Worm (Caenorhabditis elegans): ENCODE measurements around the gene sqv-2.
A peak's percentile ranks its signal among the peaks of the same experiment; 100 is the strongest.

Gene sqv-2

ce11 chrII:2920234-2920633, 26.0 kb upstream of the sqv-2 start:
- TF ChIP-seq nhr-28 (tag; optimal IDR thresholded peaks at IDR 0.05) (no peak), nhr-67 (tag; optimal IDR thresholded peaks at IDR 0.05) (no peak), sea-2 (GFP tag; optimal IDR thresholded peaks at IDR 0.05) (no peak)

- TF ChIP-seq zag-1 (tag; optimal IDR thresholded peaks at IDR 0.05), result no peak
- TF ChIP-seq snpc-4 (tag; optimal IDR thresholded peaks at IDR 0.05), result no peak
- TF ChIP-seq ama-1 (optimal IDR thresholded peaks at IDR 0.05), result no peak
- TF ChIP-seq fos-1 (tag; optimal IDR thresholded peaks at IDR 0.05), result no peak
- no peak for TF ChIP-seq mdl-1 (tag; optimal IDR thresholded peaks at IDR 0.05)
- no peak for TF ChIP-seq nhr-11 (tag; optimal IDR thresholded peaks at IDR 0.05)
- TF ChIP-seq ceh-9 (tag; optimal IDR thresholded peaks at IDR 0.05), result no peak
- no peak for TF ChIP-seq fkh-10 (GFP tag; optimal IDR thresholded peaks at IDR 0.05)
- TF ChIP-seq lin-15B (tag; optimal IDR thresholded peaks at IDR 0.05), result peak; percentile 10
- TF ChIP-seq aly-2 (tag; optimal IDR thresholded peaks at IDR 0.05), result no peak
- TF ChIP-seq mml-1 (tag; optimal IDR thresholded peaks at IDR 0.05), result no peak
- TF ChIP-seq nfya-1 (tag; optimal IDR thresholded peaks at IDR 0.05; ENCODE audit: insufficient read depth), result peak; percentile 24
- peak; percentile 9 for TF ChIP-seq pha-4 (tag; optimal IDR thresholded peaks at IDR 0.05)
- no peak for TF ChIP-seq ztf-4 (tag; optimal IDR thresholded peaks at IDR 0.05)
- TF ChIP-seq nhr-77 (tag; optimal IDR thresholded peaks at IDR 0.05), result no peak
- no peak for TF ChIP-seq pqm-1 (tag; optimal IDR thresholded peaks at IDR 0.05)
- TF ChIP-seq elt-1 (tag; optimal IDR thresholded peaks at IDR 0.05), result no peak
- TF ChIP-seq unc-39 (tag; optimal IDR thresholded peaks at IDR 0.05), result no peak
- TF ChIP-seq R02D3.7 (tag; optimal IDR thresholded peaks at IDR 0.05), result no peak
- TF ChIP-seq daf-12 (tag; optimal IDR thresholded peaks at IDR 0.05), result no peak
Measured at ce11 chrII:2919074-2919857, 25.1 kb upstream of the sqv-2 start, which contains the start of the genes ncap-1 and Y110A2AR.1. Gene ncap-1 (minus strand): TSS chrII:2919314. Gene Y110A2AR.1 (plus strand): TSS chrII:2919710.

ce11 chrII:2913505-2913904, 19.3 kb upstream of the sqv-2 start, which contains the start of gene ubc-15:
Gene ubc-15 (minus strand): TSS chrII:2913605.
- no peak for TF ChIP-seq ceh-28 (tag; optimal IDR thresholded peaks at IDR 0.05)
- TF ChIP-seq egl-5 (tag; optimal IDR thresholded peaks at IDR 0.05), result no peak
- no peak for TF ChIP-seq ceh-16 (tag; optimal IDR thresholded peaks at IDR 0.05)
- no peak for TF ChIP-seq nhr-237 (tag; optimal IDR thresholded peaks at IDR 0.05)
- TF ChIP-seq unc-62 (GFP tag; optimal IDR thresholded peaks at IDR 0.05), result no peak
- no peak for TF ChIP-seq nhr-76 (tag; optimal IDR thresholded peaks at IDR 0.05)
- TF ChIP-seq hmg-11 (tag; optimal IDR thresholded peaks at IDR 0.05), result no peak
- no peak for TF ChIP-seq skn-1 (tag; optimal IDR thresholded peaks at IDR 0.05)

- TF ChIP-seq snpc-4 (tag; optimal IDR thresholded peaks at IDR 0.05) (no peak), unc-39 (tag; optimal IDR thresholded peaks at IDR 0.05) (no peak), R02D3.7 (tag; optimal IDR thresholded peaks at IDR 0.05) (no peak), ztf-4 (tag; optimal IDR thresholded peaks at IDR 0.05) (no peak), nhr-237 (tag; optimal IDR thresholded peaks at IDR 0.05) (no peak), egl-27 (tag; optimal IDR thresholded peaks at IDR 0.05) (no peak), ceh-82 (tag; optimal IDR thresholded peaks at IDR 0.05) (no peak), nhr-28 (tag; optimal IDR thresholded peaks at IDR 0.05) (no peak), nhr-67 (tag; optimal IDR thresholded peaks at IDR 0.05) (no peak), hmg-11 (tag; optimal IDR thresholded peaks at IDR 0.05) (no peak)
Measured at ce11 chrII:2903748-2904147, 9.6 kb upstream of the sqv-2 start.

- TF ChIP-seq lsy-12 (tag; optimal IDR thresholded peaks at IDR 0.05), result no peak
- TF ChIP-seq aly-2 (tag; optimal IDR thresholded peaks at IDR 0.05), result no peak
- peak; percentile 92 for TF ChIP-seq ceh-28 (tag; optimal IDR thresholded peaks at IDR 0.05)
Measured at ce11 chrII:2901158-2901557, 7.0 kb upstream of the sqv-2 start.

Data from whole organism, L3 larva.